Fruit fly (Drosophila melanogaster) whole organism, embryonic: ENCODE measurements around the gene CG46460.

Experiments
- Atf6 ChIP-seq: fragments of 200-800 bp; sonication (Bioruptor generic); IDR thresholded peaks from 2 replicates; pipeline ENCODE4 v1.3.6; 2022; ENCODE audit warnings: missing biosample characterization, missing genetic modification characterization
- Bteb2 ChIP-seq: fragments of 200-800 bp; sonication (Bioruptor generic); optimal IDR thresholded peaks from 2 replicates; lab custom pipeline; 2016; ENCODE audit warnings: missing biosample characterization, missing genetic modification characterization
- CG10543 ChIP-seq: fragments of 200-800 bp; sonication (Bioruptor generic); optimal IDR thresholded peaks from 3 replicates; lab custom pipeline; 2017; ENCODE audit warnings: missing biosample characterization, mild to moderate bottlenecking, missing genetic modification characterization, moderate library complexity
- CG11504 ChIP-seq: fragments of 200-800 bp; sonication (Bioruptor generic); optimal IDR thresholded peaks from 3 replicates; lab custom pipeline; 2019; ENCODE audit warnings: missing biosample characterization, mild to moderate bottlenecking, missing genetic modification characterization, moderate library complexity
- CG12155 ChIP-seq: fragments of 200-800 bp; sonication (Bioruptor generic); optimal IDR thresholded peaks from 3 replicates; lab custom pipeline; 2016; ENCODE audit warnings: missing biosample characterization, missing genetic modification characterization
- CG12942 ChIP-seq: fragments of 200-800 bp; sonication (Bioruptor generic); optimal IDR thresholded peaks from 3 replicates; lab custom pipeline; 2016; ENCODE audit warnings: missing biosample characterization, missing genetic modification characterization
- CG15479 ChIP-seq: fragments of 200-800 bp; sonication (Bioruptor generic); optimal IDR thresholded peaks from 3 replicates; lab custom pipeline; 2019; ENCODE audit warnings: missing biosample characterization, mild to moderate bottlenecking, missing genetic modification characterization, moderate library complexity
- CG17612 ChIP-seq: fragments of 200-800 bp; sonication (Bioruptor generic); IDR thresholded peaks from 2 replicates; pipeline ENCODE4 v1.3.6; 2022; ENCODE audit warnings: missing biosample characterization, missing genetic modification characterization
- CG18476 ChIP-seq: fragments of 200-800 bp; sonication (Bioruptor generic); optimal IDR thresholded peaks from 2 replicates; lab custom pipeline; 2016; ENCODE audit warnings: missing biosample characterization, mild to moderate bottlenecking, missing genetic modification characterization
- CG2120 ChIP-seq: fragments of 200-800 bp; sonication (Bioruptor generic); optimal IDR thresholded peaks from 3 replicates; lab custom pipeline; 2016; ENCODE audit warnings: missing biosample characterization, missing genetic modification characterization
- CG2712 ChIP-seq: fragments of 200-800 bp; optimal IDR thresholded peaks from 3 replicates; lab custom pipeline; 2019; ENCODE audit warnings: missing biosample characterization, mild to moderate bottlenecking, missing genetic modification characterization, moderate library complexity
- CG34422 ChIP-seq: fragments of 200-800 bp; sonication (Bioruptor generic); IDR thresholded peaks from 3 replicates; pipeline ENCODE4 v1.3.6; 2022; ENCODE audit warnings: missing biosample characterization, missing genetic modification characterization
- CG3726 ChIP-seq: fragments of 200-800 bp; sonication (Bioruptor generic); IDR thresholded peaks from 3 replicates; pipeline ENCODE4, ENCODE4 v1.3.6; 2022; ENCODE audit warnings: missing biosample characterization, missing genetic modification characterization
- CG3847 ChIP-seq: fragments of 200-800 bp; sonication (Bioruptor generic); IDR thresholded peaks from 2 replicates; pipeline ENCODE4 v1.3.6; 2022; ENCODE audit warnings: missing biosample characterization, missing genetic modification characterization
- CG4424 ChIP-seq: fragments of 200-800 bp; sonication (Bioruptor generic); optimal IDR thresholded peaks from 3 replicates; lab custom pipeline; 2016; ENCODE audit warnings: missing biosample characterization, missing genetic modification characterization
- CG6765 ChIP-seq: fragments of 200-800 bp; sonication (Bioruptor generic); optimal IDR thresholded peaks from 3 replicates; lab custom pipeline; 2017; ENCODE audit warnings: missing biosample characterization, mild to moderate bottlenecking, missing genetic modification characterization
- CG7372 ChIP-seq: fragments of 200-800 bp; sonication (Bioruptor generic); IDR thresholded peaks from 2 replicates; pipeline ENCODE4 v1.3.6; 2022; ENCODE audit warnings: missing biosample characterization, missing genetic modification characterization
- CG8924 ChIP-seq: fragments of 200-800 bp; optimal IDR thresholded peaks from 3 replicates; lab custom pipeline; 2019; ENCODE audit warnings: missing biosample characterization, mild to moderate bottlenecking, missing genetic modification characterization, moderate library complexity
- CG9932 ChIP-seq: fragments of 200-800 bp; sonication (Bioruptor generic); IDR thresholded peaks from 2 replicates; pipeline ENCODE4 v1.3.6; 2022; ENCODE audit warnings: missing biosample characterization, missing genetic modification characterization
- CoRest ChIP-seq: fragments of 200-800 bp; sonication (Bioruptor generic); optimal IDR thresholded peaks from 3 replicates; lab custom pipeline; 2018; ENCODE audit warnings: missing biosample characterization, mild to moderate bottlenecking, missing genetic modification characterization, moderate library complexity
- Dip2 ChIP-seq: fragments of 200-800 bp; sonication (Bioruptor generic); IDR thresholded peaks from 2 replicates; pipeline ENCODE4 v1.3.6; 2022; ENCODE audit warnings: missing biosample characterization, missing genetic modification characterization
- Eip74EF ChIP-seq, 2 experiments: fragments of 200-800 bp in 1 of 2; fragments of >200 bp in 1 of 2; sonication (Bioruptor generic) in 1 of 2; optimal IDR thresholded peaks; 2 replicates each; lab custom pipeline; 2017 to 2019; ENCODE audit warnings: missing biosample characterization in 2 of 2, missing genetic modification characterization in 2 of 2, mild to moderate bottlenecking in 1 of 2, moderate library complexity in 1 of 2
- Hand ChIP-seq: fragments of 200-800 bp; sonication (Bioruptor generic); optimal IDR thresholded peaks from 2 replicates; lab custom pipeline; 2017; ENCODE audit warnings: mild to moderate bottlenecking, missing biosample characterization, missing genetic modification reagents, missing genetic modification characterization
- HmgD ChIP-seq: fragments of 200-800 bp; sonication (Bioruptor generic); optimal IDR thresholded peaks from 3 replicates; lab custom pipeline; 2016; ENCODE audit warnings: missing biosample characterization, missing genetic modification characterization
- MBD-R2 ChIP-seq: fragments of 200-800 bp; sonication (Bioruptor generic); IDR thresholded peaks from 2 replicates; pipeline ENCODE4 v1.3.6; 2022; ENCODE audit warnings: missing biosample characterization, missing genetic modification characterization
- Side ChIP-seq: fragments of 200-800 bp; sonication (Bioruptor generic); optimal IDR thresholded peaks from 2 replicates; lab custom pipeline; 2016; ENCODE audit warnings: missing biosample characterization, missing genetic modification characterization
- Sry-δ ChIP-seq: fragments of 200-800 bp; sonication (Bioruptor generic); optimal IDR thresholded peaks from 2 replicates; lab custom pipeline; 2016; ENCODE audit warnings: missing biosample characterization, missing genetic modification characterization
- Taf1 ChIP-seq: fragments of 200-800 bp; sonication (Bioruptor generic); IDR thresholded peaks from 2 replicates; pipeline ENCODE4 v1.3.6; 2022; ENCODE audit warnings: missing biosample characterization, missing genetic modification characterization
- YL-1 ChIP-seq: fragments of 200-800 bp; sonication (Bioruptor generic); optimal IDR thresholded peaks from 3 replicates; lab custom pipeline; 2017; ENCODE audit warnings: missing biosample characterization, mild to moderate bottlenecking, missing genetic modification characterization
- br ChIP-seq: fragments of >200 bp; optimal IDR thresholded peaks from 2 replicates; lab custom pipeline; 2017
- chn ChIP-seq: fragments of 200-800 bp; sonication (Bioruptor generic); optimal IDR thresholded peaks from 2 replicates; lab custom pipeline; 2016; ENCODE audit warnings: missing biosample characterization, missing genetic modification characterization
- crp ChIP-seq, 2 experiments: fragments of 200-800 bp; sonication (Bioruptor generic); optimal IDR thresholded peaks; 2 replicates in 1 of 2; 3 replicates in 1 of 2; lab custom pipeline; 2017; ENCODE audit warnings: missing biosample characterization in 2 of 2, missing genetic modification characterization in 2 of 2, mild to moderate bottlenecking in 1 of 2, moderate library complexity in 1 of 2
- danr ChIP-seq: fragments of 200-800 bp; sonication (Bioruptor generic); IDR thresholded peaks from 2 replicates; pipeline ENCODE4 v1.3.6; 2022; ENCODE audit warnings: missing biosample characterization, missing genetic modification characterization
- dmrt11E ChIP-seq: fragments of 200-800 bp; sonication (Bioruptor generic); optimal IDR thresholded peaks from 3 replicates; lab custom pipeline; 2018; ENCODE audit warnings: missing biosample characterization, mild to moderate bottlenecking, missing genetic modification characterization, moderate library complexity
- dpn ChIP-seq, 2 experiments: fragments of 200-800 bp; sonication (Bioruptor generic); optimal IDR thresholded peaks; 3 replicates each; lab custom pipeline; 2016; ENCODE audit warnings: missing biosample characterization in 2 of 2, missing genetic modification characterization in 2 of 2
- dysf ChIP-seq: fragments of 200-800 bp; sonication (Bioruptor generic); IDR thresholded peaks from 3 replicates; pipeline ENCODE4 v1.3.6; 2022; ENCODE audit warnings: missing biosample characterization, missing genetic modification characterization
- ems ChIP-seq: fragments of 200-800 bp; sonication (Bioruptor generic); optimal IDR thresholded peaks from 3 replicates; lab custom pipeline; 2016; ENCODE audit warnings: missing biosample characterization, missing genetic modification characterization
- ewg ChIP-seq: fragments of 200-800 bp; sonication (Bioruptor generic); optimal IDR thresholded peaks from 3 replicates; lab custom pipeline; 2017; ENCODE audit warnings: mild to moderate bottlenecking, missing biosample characterization, missing genetic modification reagents, missing genetic modification characterization
- fru ChIP-seq: fragments of >200 bp; optimal IDR thresholded peaks from 2 replicates; lab custom pipeline; 2017
- gfzf ChIP-seq: fragments of 200-800 bp; sonication (Bioruptor generic); optimal IDR thresholded peaks from 2 replicates; lab custom pipeline; 2016; ENCODE audit warnings: missing biosample characterization, mild to moderate bottlenecking, missing genetic modification characterization, moderate library complexity
- gsb ChIP-seq: fragments of 200-800 bp; sonication (Bioruptor generic); IDR thresholded peaks from 2 replicates; pipeline ENCODE4 v1.3.6; 2022; ENCODE audit warnings: missing biosample characterization, missing genetic modification characterization
- h ChIP-seq: fragments of >200 bp; optimal IDR thresholded peaks from 2 replicates; lab custom pipeline; 2017
- ind ChIP-seq: fragments of 200-800 bp; sonication (Bioruptor generic); optimal IDR thresholded peaks from 3 replicates; lab custom pipeline; 2016; ENCODE audit warnings: missing biosample characterization, missing genetic modification characterization
- jumu ChIP-seq: fragments of 200-800 bp; sonication (Bioruptor generic); optimal IDR thresholded peaks from 3 replicates; lab custom pipeline; 2016; ENCODE audit warnings: missing biosample characterization, missing genetic modification characterization
- klu ChIP-seq: fragments of 200-800 bp; sonication (Bioruptor generic); IDR thresholded peaks from 2 replicates; pipeline ENCODE4 v1.3.6; 2022; ENCODE audit warnings: missing biosample characterization, missing genetic modification characterization
- mld ChIP-seq: fragments of 200-800 bp; sonication (Bioruptor generic); IDR thresholded peaks from 3 replicates; pipeline ENCODE4 v1.3.6; 2022; ENCODE audit warnings: missing biosample characterization, missing genetic modification characterization; ENCODE audit not compliant: partially characterized antibody
- nerfin-1 ChIP-seq: fragments of 200-800 bp; sonication (Bioruptor generic); optimal IDR thresholded peaks from 3 replicates; lab custom pipeline; 2019; ENCODE audit warnings: missing biosample characterization, mild to moderate bottlenecking, missing genetic modification characterization, moderate library complexity
- prd ChIP-seq, 3 experiments: fragments of >200 bp in 2 of 3; fragments of 200-800 bp in 1 of 3; sonication (Bioruptor generic) in 1 of 3; optimal IDR thresholded peaks in 2 of 3; IDR thresholded peaks in 1 of 3; 2 replicates in 2 of 3; 3 replicates in 1 of 3; pipeline versions ENCODE4 v1.3.6 to Lab custom; 2017 to 2022; ENCODE audit warnings: missing biosample characterization in 1 of 3, missing genetic modification characterization in 1 of 3
- slp2 ChIP-seq: fragments of 200-800 bp; sonication (Bioruptor generic); optimal IDR thresholded peaks from 2 replicates; lab custom pipeline; 2016; ENCODE audit warnings: missing biosample characterization, missing genetic modification characterization
- stwl ChIP-seq: fragments of 200-800 bp; sonication (Bioruptor generic); optimal IDR thresholded peaks from 3 replicates; lab custom pipeline; 2018; ENCODE audit warnings: missing biosample characterization, mild to moderate bottlenecking, missing genetic modification characterization, moderate library complexity
- vfl ChIP-seq: fragments of 200-800 bp; sonication (Bioruptor generic); optimal IDR thresholded peaks from 2 replicates; lab custom pipeline; 2016; ENCODE audit warnings: missing biosample characterization, missing genetic modification characterization
- wek ChIP-seq: fragments of 200-800 bp; sonication (Bioruptor generic); optimal IDR thresholded peaks from 3 replicates; lab custom pipeline; 2018; ENCODE audit warnings: missing biosample characterization, mild to moderate bottlenecking, missing genetic modification characterization, moderate library complexity

Gene CG46460

dm6 chr3L:4242428-4242827 lies 15.3 kb upstream of the CG46460 start, which contains the start of gene pav (continued):
- TF ChIP-seq Bteb2 (GFP tag; lab: Kevin White, UChicago) (no peak), CG8924 (tag; lab: Kevin White, UChicago) (peak; percentile 66), fru (lab: Kevin White, UChicago) (no peak), crp (GFP tag; optimal IDR thresholded peaks at IDR 0.05; lab: Kevin White, UChicago) (peak in 1 of 2 experiments; percentile 0), CG7372 (GFP tag; lab: Robert Waterston, UW) (peak; percentile 58), ewg (GFP tag; lab: Kevin White, UChicago) (no peak), dysf (GFP tag; lab: Robert Waterston, UW) (peak; percentile 70; the same call in 2 of the 3 replicates), CG9932 (GFP tag; lab: Robert Waterston, UW) (peak; percentile 53), CG2120 (GFP tag; lab: Kevin White, UChicago) (peak; percentile 41), wek (GFP tag; lab: Kevin White, UChicago) (no peak), CG4424 (no peak), chn (GFP tag; lab: Kevin White, UChicago) (no peak), CG15479 (no peak), Side (GFP tag; lab: Kevin White, UChicago) (no peak), dmrt11E (tag; lab: Kevin White, UChicago) (peak; percentile 35), mld (GFP tag; lab: Robert Waterston, UW) (no peak), CG6765 (GFP tag; lab: Kevin White, UChicago) (no peak), danr (GFP tag; lab: Robert Waterston, UW) (no peak), Taf1 (peak; percentile 39; the same call in 1 of the 2 replicates), ind (GFP tag; lab: Kevin White, UChicago) (peak; percentile 31), Hand (no peak), vfl (no peak), CG12942 (GFP tag; lab: Kevin White, UChicago) (no peak), CG11504 (tag; lab: Kevin White, UChicago) (no peak), HmgD (GFP tag; lab: Kevin White, UChicago) (no peak), Sry-δ (no peak), YL-1 (GFP tag; lab: Kevin White, UChicago) (peak; percentile 66), CG3726 (GFP tag; lab: Robert Waterston, UW) (no peak), br (lab: Kevin White, UChicago) (no peak), gfzf (peak; percentile 83), prd (optimal IDR thresholded peaks at IDR 0.05; lab: Kevin White, UChicago) (no peak), prd (GFP tag; IDR thresholded peaks at IDR 0.05; lab: Robert Waterston, UW) (peak; percentile 67), ems (GFP tag; lab: Kevin White, UChicago) (no peak), klu (GFP tag; lab: Robert Waterston, UW) (no peak), CG12155 (GFP tag; lab: Kevin White, UChicago) (peak; percentile 19), CG18476 (GFP tag; lab: Kevin White, UChicago) (peak; percentile 16), stwl (tag; lab: Kevin White, UChicago) (peak; percentile 39), MBD-R2 (peak; percentile 63; the same call in 1 of the 2 replicates), CG17612 (GFP tag; lab: Robert Waterston, UW) (no peak), Eip74EF (GFP tag; optimal IDR thresholded peaks at IDR 0.05; lab: Kevin White, UChicago) (no peak), jumu (no peak), CoRest (peak; percentile 70), Dip2 (no peak), gsb (GFP tag; lab: Robert Waterston, UW) (no peak), Atf6 (peak; percentile 26; the same call in 1 of the 2 replicates), CG34422 (GFP tag; lab: Robert Waterston, UW) (0 out of 3 replicates have a peak, but pooled peaks have one; percentile 29), CG10543 (GFP tag; lab: Kevin White, UChicago) (no peak), dpn (GFP tag; optimal IDR thresholded peaks at IDR 0.05; lab: Kevin White, UChicago) (peak in 1 of 2 experiments; percentile 55), CG2712 (peak; percentile 71), nerfin-1 (tag; lab: Kevin White, UChicago) (peak; percentile 44), h (no peak), CG3847 (GFP tag; lab: Robert Waterston, UW) (peak; percentile 63; the same call in 1 of the 2 replicates), slp2 (GFP tag; lab: Kevin White, UChicago) (no peak)
